Fruit fly (Drosophila melanogaster) ovary, adult (tissue): ENCODE results near the gene Taf7.

Source experiments
- CG17801 ChIP-seq: fragments of 200-800 bp; optimal IDR thresholded peaks from 2 replicates; lab custom pipeline; 2019; ENCODE audit warnings: missing biosample characterization, mild to moderate bottlenecking, missing genetic modification characterization, moderate library complexity; ENCODE audit not compliant: partially characterized antibody

The Taf7 gene

DNA sequence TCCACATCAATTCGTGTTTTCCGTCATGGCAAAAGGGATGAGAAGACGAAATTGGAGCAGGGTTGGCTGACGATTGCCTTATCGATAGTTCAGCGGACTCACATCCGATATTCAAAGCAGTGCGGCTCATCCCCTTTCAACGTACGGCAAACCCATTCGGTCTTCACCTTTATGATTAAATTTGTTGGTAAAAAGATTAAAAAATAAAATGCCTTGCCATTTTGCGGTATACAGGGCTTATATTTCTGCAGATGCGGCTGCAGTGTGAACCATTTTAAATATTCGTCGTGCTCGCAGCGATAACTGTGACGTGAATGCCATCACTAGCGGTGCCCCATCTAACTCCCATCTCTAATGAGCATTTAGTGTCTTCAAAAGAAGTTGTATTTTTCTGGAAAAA is at the start of gene Taf7, which contains the start of gene EMC1:
TSS of gene Taf7 (plus strand) at position 23 of the 400 bp plus-strand sequence.
TSS of gene EMC1 (minus strand) at position 53 of the 400 bp plus-strand sequence.
- no peak for TF ChIP-seq CG17801 (GFP tag; lab: Kevin White, UChicago)

DNA sequence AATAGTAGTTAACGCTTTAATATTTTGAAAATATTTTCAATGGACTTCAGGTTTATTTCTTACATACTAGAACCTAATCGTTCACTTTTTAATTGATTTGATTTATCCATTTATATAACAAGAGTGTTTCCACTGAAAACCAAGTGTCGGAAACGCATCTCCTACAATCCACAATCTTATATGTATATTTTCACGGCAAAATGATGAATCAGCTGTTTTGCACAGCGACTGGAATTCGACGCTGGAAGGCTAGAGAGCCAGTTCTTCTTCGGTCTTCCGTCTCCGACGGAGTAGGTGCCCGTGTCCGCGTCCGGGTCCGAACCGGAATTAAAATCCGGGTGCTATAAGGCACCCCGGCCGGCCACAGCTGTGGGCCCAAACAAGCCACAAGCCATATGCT is 22.7 kb upstream of the Taf7 start:
- TF ChIP-seq CG17801 (GFP tag; lab: Kevin White, UChicago) = no peak

DNA sequence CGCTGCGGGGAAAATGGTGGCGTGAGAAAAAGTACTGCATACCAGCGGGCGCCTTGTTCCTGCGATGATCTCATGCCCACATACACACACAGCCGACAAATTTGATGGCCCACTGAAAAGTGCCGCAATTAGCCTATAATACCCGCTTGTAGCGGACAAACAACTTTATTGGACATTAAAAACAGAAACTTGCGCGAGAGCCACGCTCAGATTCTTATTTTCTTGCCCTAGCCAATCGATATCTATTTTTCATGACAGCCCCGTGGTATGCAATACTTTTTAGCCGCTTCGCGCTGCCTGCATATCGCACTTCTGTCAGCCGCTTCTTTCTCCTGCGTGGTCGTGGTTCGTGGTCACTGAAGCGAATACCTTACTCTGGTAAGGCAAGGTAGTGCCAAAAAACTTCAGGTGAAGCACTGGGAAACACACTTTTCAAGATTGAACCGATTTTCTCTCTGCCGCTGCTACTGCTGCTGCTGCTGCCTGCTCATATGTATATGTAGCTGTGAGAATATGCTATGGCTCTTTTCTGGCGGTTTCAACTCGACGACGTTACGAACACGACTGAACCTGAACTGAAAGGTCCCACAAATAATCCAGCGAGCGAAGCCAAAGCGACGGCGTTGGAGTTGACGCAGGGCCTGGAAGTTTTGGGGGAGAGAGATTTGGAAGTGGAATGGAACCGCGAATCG is 20.8 kb upstream of the Taf7 start, which contains the start of gene CG17816:
TSS of gene CG17816 (minus strand) at position 567 of the 692 bp plus-strand sequence.
- no peak for TF ChIP-seq CG17801 (GFP tag; lab: Kevin White, UChicago)

DNA sequence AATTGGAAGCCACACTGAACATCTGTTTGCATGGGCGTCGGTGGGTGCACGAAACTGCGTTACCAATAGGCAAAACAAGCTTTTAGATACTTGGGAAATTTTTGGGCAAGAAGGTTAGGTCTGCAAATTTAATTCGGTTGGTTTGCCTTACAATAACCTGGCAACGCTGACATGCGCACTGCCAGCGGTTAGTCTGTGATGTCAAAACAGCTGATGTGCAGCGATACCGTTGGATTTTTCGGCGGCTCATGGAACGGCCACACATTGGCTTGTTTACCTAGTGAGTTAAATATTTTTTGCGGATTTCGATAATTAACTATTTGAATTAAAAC is 20.3 kb upstream of the Taf7 start, which contains the start of gene ArgRS-m:
TSS of gene ArgRS-m (plus strand) at position 187 of the 332 bp plus-strand sequence.
- TF ChIP-seq CG17801 (GFP tag; lab: Kevin White, UChicago) = peak; percentile 59

DNA sequence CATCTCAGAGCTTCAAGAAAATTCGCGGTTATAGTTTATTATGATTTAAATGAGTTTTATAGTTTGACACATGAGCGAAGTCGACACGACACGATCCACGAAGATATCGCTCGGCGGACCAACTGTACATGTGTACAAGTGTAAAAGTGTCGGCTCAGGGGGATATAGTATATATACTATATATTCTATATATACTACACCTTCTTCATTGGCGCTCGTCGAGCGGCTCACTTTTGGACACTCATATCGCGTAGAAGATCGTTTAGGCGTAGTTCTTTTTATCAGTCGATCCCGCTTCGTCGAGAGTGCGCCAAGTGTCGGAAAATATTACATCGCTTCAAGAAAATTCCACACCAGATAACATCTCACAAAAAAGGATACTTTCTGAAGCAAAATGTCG is 16.1 kb upstream of the Taf7 start, which contains the start of gene wtrw:
TSS of gene wtrw (plus strand) at position 301 of the 400 bp plus-strand sequence.
- no peak for TF ChIP-seq CG17801 (GFP tag; lab: Kevin White, UChicago)

DNA sequence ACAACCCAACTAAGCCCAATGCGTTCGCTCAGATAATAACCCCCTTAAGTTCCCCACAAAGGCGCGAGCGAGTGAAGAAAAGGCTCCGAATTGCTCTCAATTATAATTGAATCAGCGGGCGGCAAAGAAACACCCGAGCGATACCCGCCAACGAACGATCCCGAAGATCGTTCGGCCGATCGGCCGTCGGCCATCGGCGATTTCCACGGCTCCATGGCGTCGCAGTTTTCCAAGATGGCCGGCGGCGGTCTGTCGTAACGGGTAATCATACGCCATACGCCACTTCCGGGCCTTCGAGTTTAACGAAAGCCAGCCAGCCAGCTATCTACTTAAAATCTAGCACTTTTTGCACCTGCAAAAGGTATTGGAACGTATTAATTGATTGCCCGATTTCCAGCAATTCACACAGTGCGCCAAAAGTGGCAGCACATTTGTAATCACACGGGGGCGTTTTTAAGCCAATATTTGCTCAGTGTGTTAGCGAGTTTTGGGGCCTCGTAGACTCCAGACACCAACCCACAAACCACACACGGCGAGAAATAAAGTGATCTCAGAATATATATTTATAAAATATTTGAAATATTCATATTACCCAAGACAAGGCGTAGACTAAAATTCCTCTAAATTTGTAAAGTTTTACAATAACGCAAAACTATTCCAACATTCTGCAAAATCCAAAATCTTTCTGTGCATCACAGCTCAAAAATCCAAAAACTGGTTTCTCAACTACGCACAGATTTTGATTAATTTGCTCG is 14.7 kb upstream of the Taf7 start:
- TF ChIP-seq CG17801 (GFP tag; lab: Kevin White, UChicago) = no peak

DNA sequence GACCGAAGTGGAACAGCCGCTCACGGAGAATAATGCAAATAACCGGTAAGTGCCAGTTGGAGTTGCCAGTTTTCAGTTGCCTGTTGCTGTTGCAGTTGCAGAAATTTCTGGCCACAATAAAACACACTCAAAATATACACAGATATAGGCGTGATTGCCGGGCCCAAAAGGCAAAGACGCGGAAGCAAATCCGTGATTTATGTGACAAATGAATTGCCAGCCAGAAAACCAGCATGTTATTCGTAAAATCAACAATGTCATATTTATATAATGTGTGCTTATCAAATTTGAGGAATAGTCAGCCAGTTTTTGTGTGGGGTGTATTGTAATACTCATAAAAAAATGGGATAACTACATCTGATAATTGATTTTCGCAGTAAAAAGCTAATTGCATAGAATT is 12.5 kb upstream of the Taf7 start:
- no peak for TF ChIP-seq CG17801 (GFP tag; lab: Kevin White, UChicago)

DNA sequence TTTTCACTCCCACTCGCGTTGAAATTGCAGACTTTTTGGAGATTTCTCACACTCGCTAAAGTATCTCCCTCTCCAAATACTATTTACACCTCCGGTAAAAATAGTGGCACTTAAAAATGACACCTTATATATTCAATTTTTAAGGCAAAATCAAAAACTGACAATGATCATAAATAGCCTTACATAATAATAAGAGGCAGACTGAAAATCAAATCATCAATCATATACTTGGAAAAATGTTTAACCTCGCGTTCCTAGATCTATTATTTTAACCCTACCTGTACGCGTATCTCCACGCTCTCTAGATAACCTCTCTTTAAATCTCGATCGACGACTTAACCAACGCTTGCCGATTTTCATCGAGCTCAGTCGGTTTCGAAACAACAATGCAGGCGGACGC is 11.7 kb upstream of the Taf7 start:
- TF ChIP-seq CG17801 (GFP tag; lab: Kevin White, UChicago) = peak; percentile 78

DNA sequence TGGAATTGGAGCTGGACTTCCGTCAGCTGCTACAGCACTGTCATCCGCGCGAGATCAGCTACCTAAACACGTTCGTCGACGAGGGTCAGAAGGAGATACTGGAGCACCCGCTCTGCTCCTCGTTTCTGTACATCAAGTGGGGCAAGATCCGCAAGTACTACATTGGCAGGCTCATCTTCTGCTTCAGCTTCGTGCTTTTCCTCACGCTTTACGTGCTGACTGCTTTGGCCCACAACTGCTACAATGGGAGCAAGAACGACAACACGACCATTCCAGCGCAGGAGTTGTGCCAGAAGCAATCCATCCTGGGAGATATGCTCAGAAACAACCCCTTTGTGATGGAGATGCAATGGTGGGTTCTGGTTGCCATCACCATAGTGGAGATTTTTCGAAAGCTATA is 7.9 kb upstream of the Taf7 start:
- TF ChIP-seq CG17801 (GFP tag; lab: Kevin White, UChicago) = no peak

DNA sequence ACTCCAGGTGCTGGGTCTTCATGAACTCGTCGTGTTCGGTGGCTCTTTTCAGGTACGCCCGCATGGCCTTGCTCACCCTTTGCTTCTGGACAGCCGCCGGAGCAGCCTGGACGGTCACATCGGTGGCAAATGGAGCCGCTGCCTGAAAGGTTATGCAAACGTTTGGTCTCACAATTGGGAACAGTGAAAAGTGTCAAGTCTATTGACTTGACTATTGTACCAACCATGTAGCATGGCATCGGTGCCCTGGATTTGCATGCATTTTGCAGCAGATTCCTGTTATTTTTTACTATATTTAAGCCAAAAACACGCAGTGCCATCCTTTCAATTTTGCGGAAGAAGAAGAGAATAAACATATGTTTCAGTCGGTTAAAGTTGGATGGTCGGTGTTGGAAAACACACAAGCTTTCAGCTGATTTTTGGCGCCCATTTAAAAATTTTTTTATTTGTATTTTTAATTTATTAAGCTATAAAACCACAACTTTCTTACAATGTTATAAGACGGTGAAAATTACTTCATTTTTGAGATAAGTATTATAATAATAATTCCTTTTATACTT is 4.7 kb upstream of the Taf7 start, which contains the start of gene mRpS9:
TSS of gene mRpS9 (minus strand) at position 355 of the 560 bp plus-strand sequence.
- TF ChIP-seq CG17801 (GFP tag; lab: Kevin White, UChicago) = peak; percentile 11

DNA sequence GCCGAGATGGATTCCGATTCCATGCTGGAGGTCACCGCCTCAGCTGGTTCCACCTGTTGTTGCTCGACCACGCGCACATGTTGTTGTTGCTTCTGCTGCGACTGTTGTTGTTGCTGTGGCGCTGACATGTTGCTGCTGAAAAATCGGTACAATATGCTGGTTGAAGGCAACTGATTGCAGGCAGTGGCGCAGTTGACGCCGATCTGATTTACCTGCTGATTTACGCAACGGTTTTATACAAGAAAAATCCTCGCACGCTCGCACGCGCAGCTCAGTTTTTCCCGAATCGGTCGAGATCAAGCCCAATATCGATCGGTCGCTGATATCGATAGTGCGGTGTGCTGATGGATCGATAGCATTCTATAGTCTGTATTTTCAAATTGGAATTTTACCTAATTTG is 4.3 kb downstream of the Taf7 start, which contains the start of gene Prat:
TSS of gene Prat (minus strand) at position 298 of the 400 bp plus-strand sequence.
- no peak for TF ChIP-seq CG17801 (GFP tag; lab: Kevin White, UChicago)

DNA sequence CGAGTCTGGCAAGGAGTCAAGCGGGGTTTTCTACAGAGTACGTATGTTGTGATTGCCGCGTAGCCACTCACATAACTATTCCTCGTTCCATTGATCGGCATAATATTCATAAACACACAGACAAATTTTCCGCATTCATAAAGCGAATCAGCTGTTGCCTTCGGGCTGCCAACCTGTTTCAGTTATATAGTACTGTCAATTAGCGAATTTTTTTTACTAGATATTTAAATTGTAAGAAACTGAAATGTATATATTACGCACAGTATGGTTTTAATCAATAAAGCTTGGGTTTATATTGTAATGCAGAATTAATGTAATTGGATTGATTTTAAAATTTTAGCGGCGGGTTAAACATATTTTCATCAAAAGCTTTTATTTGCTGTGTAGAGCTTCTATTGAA is 6.0 kb downstream of the Taf7 start, which contains the start of gene Rfk:
TSS of gene Rfk (minus strand) at position 152 of the 400 bp plus-strand sequence.
- TF ChIP-seq CG17801 (GFP tag; lab: Kevin White, UChicago) = peak; percentile 23

DNA sequence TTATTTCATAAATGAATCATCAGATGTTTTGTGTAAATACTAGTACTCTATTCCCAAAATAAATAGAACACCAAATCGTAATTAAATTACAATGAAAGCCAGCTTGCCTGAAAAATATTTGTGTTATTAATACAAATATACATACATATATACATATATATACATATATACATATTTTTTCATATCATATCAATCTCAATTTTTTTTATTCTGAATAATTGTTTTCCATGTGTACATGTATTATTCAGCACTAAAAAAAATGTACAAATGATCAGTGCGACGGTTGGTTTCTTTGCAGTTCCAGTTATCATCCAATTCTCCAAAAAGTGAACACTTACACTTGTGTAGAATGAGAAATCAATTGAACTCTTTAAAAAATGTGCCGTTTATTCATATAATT is 6.4 kb downstream of the Taf7 start, which contains the start of gene kipf:
TSS of gene kipf (plus strand) at position 301 of the 400 bp plus-strand sequence.
- no peak for TF ChIP-seq CG17801 (GFP tag; lab: Kevin White, UChicago)

DNA sequence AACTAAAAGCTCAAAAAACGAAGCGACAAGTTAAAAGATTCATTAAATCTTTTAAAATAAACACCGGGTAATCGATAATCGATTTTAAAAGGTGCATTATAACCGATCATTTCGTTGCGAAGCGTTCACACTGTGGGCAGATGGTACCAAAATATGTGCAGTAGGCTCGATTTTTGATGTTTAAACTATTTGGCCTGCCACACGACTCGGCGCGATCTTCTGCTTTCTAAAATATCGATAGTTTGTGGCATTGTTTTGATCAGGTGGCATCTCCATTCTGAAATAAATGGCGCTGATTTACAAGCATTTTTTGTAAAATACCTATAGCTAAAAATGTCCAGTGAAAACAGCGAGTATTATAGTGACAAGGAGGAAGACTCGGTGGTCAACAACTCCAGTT is 13.1 kb downstream of the Taf7 start, which contains the start of the genes CG10445 and lds:
TSS of gene CG10445 (minus strand) at position 104 of the 400 bp plus-strand sequence.
TSS of gene lds (plus strand) at position 236 of the 400 bp plus-strand sequence.
- no peak for TF ChIP-seq CG17801 (GFP tag; lab: Kevin White, UChicago)

DNA sequence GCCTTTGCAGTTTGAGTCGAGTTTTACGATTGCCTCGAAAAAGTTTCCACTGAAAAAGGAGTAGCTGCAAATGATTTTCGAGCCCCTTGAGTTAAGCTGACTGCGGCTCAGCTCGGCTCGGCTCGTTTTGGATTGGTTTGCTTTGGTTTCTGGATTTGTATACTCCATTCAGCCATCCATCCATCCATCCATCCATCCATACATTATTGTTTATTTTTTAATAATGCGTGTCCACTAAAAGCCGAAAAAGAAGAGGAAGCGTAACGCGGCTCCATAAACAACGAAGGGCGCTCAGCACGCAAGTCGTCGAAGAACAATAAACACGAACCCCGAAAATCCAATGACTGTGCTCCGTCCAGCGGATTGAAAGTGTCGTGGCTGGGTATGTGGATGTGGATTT is 19.2 kb downstream of the Taf7 start:
- TF ChIP-seq CG17801 (GFP tag; lab: Kevin White, UChicago) = no peak
